Fruit fly (Drosophila melanogaster) whole organism, adult: ENCODE measurements around the gene CG34116.

ENCODE experiments used
- CG33017 ChIP-seq: fragments of 200-800 bp; sonication (Bioruptor generic); optimal IDR thresholded peaks from 2 replicates; lab custom pipeline; 2018; ENCODE audit warnings: missing biosample characterization, mild to moderate bottlenecking, missing genetic modification characterization, moderate library complexity
- CG5204 ChIP-seq: fragments of 200-800 bp; sonication (Bioruptor generic); optimal IDR thresholded peaks from 2 replicates; lab custom pipeline; 2016; ENCODE audit warnings: missing biosample characterization, missing genetic modification characterization
- CG7045 ChIP-seq: fragments of 200-800 bp; sonication (Bioruptor generic); optimal IDR thresholded peaks from 2 replicates; lab custom pipeline; 2017; ENCODE audit warnings: missing biosample characterization, mild to moderate bottlenecking, missing genetic modification characterization
- CG7101 ChIP-seq: fragments of 200-800 bp; sonication (Bioruptor generic); optimal IDR thresholded peaks from 2 replicates; lab custom pipeline; 2018; ENCODE audit warnings: missing biosample characterization, mild to moderate bottlenecking, missing genetic modification characterization, moderate library complexity
- Clk ChIP-seq: fragments of 200-800 bp; sonication (Bioruptor generic); optimal IDR thresholded peaks from 2 replicates; lab custom pipeline; 2017; ENCODE audit warnings: missing biosample characterization, missing genetic modification characterization
- Hr96 ChIP-seq: fragments of 200-800 bp; sonication (Bioruptor generic); optimal IDR thresholded peaks from 2 replicates; lab custom pipeline; 2016; ENCODE audit warnings: missing biosample characterization, missing genetic modification characterization
- Mnt ChIP-seq: fragments of 200-800 bp; sonication (Bioruptor generic); optimal IDR thresholded peaks from 2 replicates; lab custom pipeline; 2016; ENCODE audit warnings: missing biosample characterization, mild to moderate bottlenecking, missing genetic modification characterization
- bab1 ChIP-seq: fragments of 200-800 bp; sonication (Bioruptor generic); optimal IDR thresholded peaks from 3 replicates; lab custom pipeline; 2019; ENCODE audit warnings: missing biosample characterization, mild to moderate bottlenecking, missing genetic modification characterization, moderate library complexity
- cic ChIP-seq: fragments of 200-800 bp; sonication (Bioruptor generic); optimal IDR thresholded peaks from 2 replicates; lab custom pipeline; 2017; ENCODE audit warnings: missing biosample characterization, mild to moderate bottlenecking, missing genetic modification characterization, moderate library complexity
- cnc ChIP-seq, 2 experiments: fragments of >200 bp; optimal IDR thresholded peaks; 2 replicates each; lab custom pipeline; 2017
- kay ChIP-seq: fragments of 200-800 bp; sonication (Bioruptor generic); peaks from one replicate; lab custom pipeline; 2016; ENCODE audit warnings: missing biosample characterization, missing genetic modification characterization, borderline replicate concordance
- pad ChIP-seq: fragments of 200-800 bp; sonication (Bioruptor generic); optimal IDR thresholded peaks from 3 replicates; lab custom pipeline; 2017; ENCODE audit warnings: missing biosample characterization, missing genetic modification characterization, mild to moderate bottlenecking, moderate library complexity, missing genetic modification reagents

DNA sequence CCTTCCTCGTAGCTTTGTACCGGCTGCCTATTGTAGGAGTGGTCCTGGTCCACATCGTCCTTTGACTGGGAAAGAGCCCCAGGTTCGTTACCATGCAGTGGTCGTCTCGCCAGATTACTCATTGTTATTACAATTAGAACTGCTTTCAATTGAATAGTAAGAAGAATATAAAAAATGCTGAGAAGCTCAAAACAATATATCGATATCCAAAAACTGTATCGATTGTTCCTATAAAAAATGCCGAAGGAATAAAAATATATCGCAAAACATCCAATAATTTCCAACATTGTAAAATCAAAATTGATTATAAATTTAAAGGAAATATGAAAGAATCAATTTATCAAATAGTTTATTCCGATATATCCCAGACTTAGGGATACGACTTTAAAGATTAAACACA lies 928 bp downstream of the CG34116 start, which contains the start of the genes TORIP and Ccdc58:
- TF ChIP-seq cnc (optimal IDR thresholded peaks at IDR 0.05; lab: Kevin White, UChicago) (no peak), kay (GFP tag; lab: Kevin White, UChicago) (no peak), cic (no peak), bab1 (no peak), CG33017 (tag; lab: Kevin White, UChicago) (no peak), Hr96 (no peak), pad (GFP tag; lab: Kevin White, UChicago) (no peak), CG7045 (GFP tag; lab: Kevin White, UChicago) (no peak), CG5204 (GFP tag; lab: Kevin White, UChicago) (no peak), Clk (GFP tag; lab: Kevin White, UChicago) (no peak), Mnt (GFP tag; lab: Kevin White, UChicago) (no peak), CG7101 (tag; lab: Kevin White, UChicago) (no peak)
